Fruit fly (Drosophila melanogaster) whole organism, embryonic: ENCODE measurements around the gene Nup93-1.

Experiments used
- Awh ChIP-seq: fragments of 200-800 bp; sonication (Bioruptor generic); IDR thresholded peaks from 2 replicates; pipeline ENCODE4, ENCODE4 v1.3.6; 2022; ENCODE audit warnings: missing biosample characterization, missing genetic modification characterization
- B-H1 ChIP-seq: fragments of 200-800 bp; sonication (Bioruptor generic); IDR thresholded peaks from 3 replicates; pipeline ENCODE4 v1.3.6; 2022; ENCODE audit warnings: missing biosample characterization, missing genetic modification characterization
- BtbVII ChIP-seq: fragments of 200-800 bp; sonication (Bioruptor generic); optimal IDR thresholded peaks from 3 replicates; lab custom pipeline; 2017; ENCODE audit warnings: missing biosample characterization, mild to moderate bottlenecking, missing genetic modification characterization
- Bteb2 ChIP-seq: fragments of 200-800 bp; sonication (Bioruptor generic); optimal IDR thresholded peaks from 2 replicates; lab custom pipeline; 2016; ENCODE audit warnings: missing biosample characterization, missing genetic modification characterization
- C15 ChIP-seq: fragments of 200-800 bp; sonication (Bioruptor generic); IDR thresholded peaks from 3 replicates; pipeline ENCODE4 v1.3.6; 2022; ENCODE audit warnings: missing biosample characterization, missing genetic modification characterization
- CG10565 ChIP-seq: fragments of 200-800 bp; sonication (Bioruptor generic); optimal IDR thresholded peaks from 3 replicates; lab custom pipeline; 2016; ENCODE audit warnings: missing biosample characterization, mild to moderate bottlenecking, missing genetic modification characterization
- CG11456 ChIP-seq: fragments of 200-800 bp; sonication (Bioruptor generic); IDR thresholded peaks from 3 replicates; pipeline ENCODE4 v1.3.6; 2022; ENCODE audit warnings: missing biosample characterization, missing genetic modification characterization
- CG12104 ChIP-seq: fragments of 200-800 bp; sonication (Bioruptor generic); optimal IDR thresholded peaks from 3 replicates; lab custom pipeline; 2016; ENCODE audit warnings: missing biosample characterization, missing genetic modification characterization
- CG12769 ChIP-seq: fragments of 200-800 bp; sonication (Bioruptor generic); optimal IDR thresholded peaks from 2 replicates; lab custom pipeline; 2019; ENCODE audit warnings: missing biosample characterization, mild to moderate bottlenecking, missing genetic modification characterization, moderate library complexity
- CG15479 ChIP-seq: fragments of 200-800 bp; sonication (Bioruptor generic); optimal IDR thresholded peaks from 3 replicates; lab custom pipeline; 2019; ENCODE audit warnings: missing biosample characterization, mild to moderate bottlenecking, missing genetic modification characterization, moderate library complexity
- CG1602 ChIP-seq: fragments of 200-800 bp; sonication (Bioruptor generic); optimal IDR thresholded peaks from 3 replicates; lab custom pipeline; 2016; ENCODE audit warnings: missing biosample characterization, missing genetic modification characterization
- CG2120 ChIP-seq: fragments of 200-800 bp; sonication (Bioruptor generic); optimal IDR thresholded peaks from 3 replicates; lab custom pipeline; 2016; ENCODE audit warnings: missing biosample characterization, missing genetic modification characterization
- CG32532 ChIP-seq: fragments of 200-800 bp; sonication (Bioruptor generic); IDR thresholded peaks from 2 replicates; pipeline ENCODE4 v1.3.6; 2022; ENCODE audit warnings: missing biosample characterization, missing genetic modification characterization
- CG33213 ChIP-seq: fragments of 200-800 bp; sonication (Bioruptor generic); optimal IDR thresholded peaks from 3 replicates; lab custom pipeline; 2016; ENCODE audit warnings: missing biosample characterization, missing genetic modification characterization
- CG3838 ChIP-seq: fragments of 200-800 bp; sonication (Bioruptor generic); optimal IDR thresholded peaks from 3 replicates; lab custom pipeline; 2016; ENCODE audit warnings: missing biosample characterization, missing genetic modification characterization
- CG6272 ChIP-seq: fragments of 200-800 bp; sonication (Bioruptor generic); IDR thresholded peaks from 2 replicates; pipeline ENCODE4 v1.3.6; 2022; ENCODE audit warnings: missing biosample characterization, missing genetic modification characterization
- CG7556 ChIP-seq: fragments of 200-800 bp; sonication (Bioruptor generic); optimal IDR thresholded peaks from 2 replicates; lab custom pipeline; 2017; ENCODE audit warnings: missing biosample characterization, mild to moderate bottlenecking, missing genetic modification characterization
- CG9797 ChIP-seq: fragments of 200-800 bp; sonication (Bioruptor generic); optimal IDR thresholded peaks from 3 replicates; lab custom pipeline; 2018; ENCODE audit warnings: missing biosample characterization, mild to moderate bottlenecking, missing genetic modification characterization
- D ChIP-seq, 2 experiments: fragments of 200-800 bp in 1 of 2; fragments of >200 bp in 1 of 2; sonication (Bioruptor generic) in 1 of 2; optimal IDR thresholded peaks; 2 replicates in 1 of 2; 3 replicates in 1 of 2; lab custom pipeline; 2017; ENCODE audit warnings: mild to moderate bottlenecking in 1 of 2, missing biosample characterization in 1 of 2, missing genetic modification characterization in 1 of 2, missing genetic modification reagents in 1 of 2
- D19A ChIP-seq: fragments of 200-800 bp; optimal IDR thresholded peaks from 3 replicates; lab custom pipeline; 2019; ENCODE audit warnings: missing biosample characterization, mild to moderate bottlenecking, missing genetic modification characterization, moderate library complexity
- Hr3 ChIP-seq: fragments of 200-800 bp; sonication (Bioruptor generic); optimal IDR thresholded peaks from 3 replicates; lab custom pipeline; 2016; ENCODE audit warnings: missing biosample characterization, missing genetic modification characterization
- Lim3 ChIP-seq: fragments of 200-800 bp; sonication (Bioruptor generic); IDR thresholded peaks from 2 replicates; pipeline ENCODE4 v1.3.6; 2022; ENCODE audit warnings: missing biosample characterization, missing genetic modification characterization
- NC2α ChIP-seq: fragments of 200-800 bp; sonication (Bioruptor generic); optimal IDR thresholded peaks from 2 replicates; lab custom pipeline; 2016; ENCODE audit warnings: missing biosample characterization, missing genetic modification characterization
- Nf-YC ChIP-seq: fragments of 200-800 bp; optimal IDR thresholded peaks from 3 replicates; lab custom pipeline; 2019; ENCODE audit warnings: missing biosample characterization, mild to moderate bottlenecking, missing genetic modification characterization, moderate library complexity
- NfI ChIP-seq: fragments of 200-800 bp; sonication (Bioruptor generic); optimal IDR thresholded peaks from 3 replicates; lab custom pipeline; 2018; ENCODE audit warnings: missing biosample characterization, mild to moderate bottlenecking, missing genetic modification characterization, moderate library complexity
- Optix ChIP-seq: fragments of 200-800 bp; sonication (Bioruptor generic); IDR thresholded peaks from 3 replicates; pipeline ENCODE4 v1.3.6; 2022; ENCODE audit warnings: missing biosample characterization, missing genetic modification characterization
- Sox100B ChIP-seq: fragments of 200-800 bp; sonication (Bioruptor generic); optimal IDR thresholded peaks from 3 replicates; lab custom pipeline; 2018; ENCODE audit warnings: missing biosample characterization, mild to moderate bottlenecking, missing genetic modification characterization
- chinmo ChIP-seq: fragments of 200-800 bp; sonication (Bioruptor generic); IDR thresholded peaks from 4 replicates; pipeline ENCODE4 v1.3.6; 2022; ENCODE audit warnings: missing biosample characterization, missing genetic modification characterization; ENCODE audit not compliant: partially characterized antibody
- corto ChIP-seq: fragments of 200-800 bp; sonication (Bioruptor generic); optimal IDR thresholded peaks from 2 replicates; lab custom pipeline; 2016; ENCODE audit warnings: missing biosample characterization, mild to moderate bottlenecking, missing genetic modification characterization, moderate library complexity
- en ChIP-seq: fragments of 200-800 bp; sonication (Bioruptor generic); optimal IDR thresholded peaks from 2 replicates; lab custom pipeline; 2016; ENCODE audit warnings: missing biosample characterization, missing genetic modification characterization
- esg ChIP-seq: fragments of 200-800 bp; sonication (Bioruptor generic); conservative IDR thresholded peaks from 2 replicates; pipeline ENCODE4 v1.3.6; 2022; ENCODE audit warnings: missing biosample characterization, missing genetic modification characterization
- eyg ChIP-seq: fragments of 200-800 bp; sonication (Bioruptor generic); optimal IDR thresholded peaks from 3 replicates; lab custom pipeline; 2016; ENCODE audit warnings: missing biosample characterization, missing genetic modification characterization
- fru ChIP-seq: fragments of >200 bp; optimal IDR thresholded peaks from 2 replicates; lab custom pipeline; 2017
- gcm ChIP-seq: fragments of 200-800 bp; sonication (Bioruptor generic); optimal IDR thresholded peaks from 2 replicates; lab custom pipeline; 2019; ENCODE audit warnings: missing biosample characterization, mild to moderate bottlenecking, missing genetic modification characterization, moderate library complexity
- ind ChIP-seq: fragments of 200-800 bp; sonication (Bioruptor generic); optimal IDR thresholded peaks from 3 replicates; lab custom pipeline; 2016; ENCODE audit warnings: missing biosample characterization, missing genetic modification characterization
- lov ChIP-seq, 2 experiments: fragments of 200-800 bp in 1 of 2; fragments of >200 bp in 1 of 2; sonication (Bioruptor generic) in 1 of 2; IDR thresholded peaks in 1 of 2; optimal IDR thresholded peaks in 1 of 2; 2 replicates in 1 of 2; 3 replicates in 1 of 2; pipeline versions ENCODE4 v1.3.6 to Lab custom; 2017 to 2022; ENCODE audit warnings: missing biosample characterization in 1 of 2, missing genetic modification characterization in 1 of 2
- mld ChIP-seq: fragments of 200-800 bp; sonication (Bioruptor generic); IDR thresholded peaks from 3 replicates; pipeline ENCODE4 v1.3.6; 2022; ENCODE audit warnings: missing biosample characterization, missing genetic modification characterization; ENCODE audit not compliant: partially characterized antibody
- nerfin-1 ChIP-seq: fragments of 200-800 bp; sonication (Bioruptor generic); optimal IDR thresholded peaks from 3 replicates; lab custom pipeline; 2019; ENCODE audit warnings: missing biosample characterization, mild to moderate bottlenecking, missing genetic modification characterization, moderate library complexity
- nerfin-2 ChIP-seq: fragments of 200-800 bp; sonication (Bioruptor generic); IDR thresholded peaks from 2 replicates; pipeline ENCODE4 v1.3.6; 2022; ENCODE audit warnings: missing biosample characterization, missing genetic modification characterization; ENCODE audit not compliant: partially characterized antibody
- nom ChIP-seq: fragments of 200-800 bp; sonication (Bioruptor generic); optimal IDR thresholded peaks from 2 replicates; lab custom pipeline; 2017; ENCODE audit warnings: missing biosample characterization, missing genetic modification characterization, mild to moderate bottlenecking, moderate library complexity, missing genetic modification reagents
- onecut ChIP-seq: fragments of 200-800 bp; sonication (Bioruptor generic); IDR thresholded peaks from 2 replicates; pipeline ENCODE4 v1.3.6; 2022; ENCODE audit warnings: missing biosample characterization, missing genetic modification characterization
- pho ChIP-seq: fragments of 200-800 bp; sonication (Bioruptor generic); optimal IDR thresholded peaks from 2 replicates; lab custom pipeline; 2016; ENCODE audit warnings: missing biosample characterization, missing genetic modification characterization
- sna ChIP-seq: fragments of 200-800 bp; sonication (Bioruptor generic); IDR thresholded peaks from 2 replicates; pipeline ENCODE4 v1.3.6; 2022; ENCODE audit warnings: missing biosample characterization, missing genetic modification characterization; ENCODE audit not compliant: partially characterized antibody
- sqz ChIP-seq: fragments of 200-800 bp; sonication (Bioruptor generic); optimal IDR thresholded peaks from 3 replicates; lab custom pipeline; 2018; ENCODE audit warnings: missing biosample characterization, mild to moderate bottlenecking, missing genetic modification characterization
- toy ChIP-seq: fragments of 200-800 bp; sonication (Bioruptor generic); IDR thresholded peaks from 2 replicates; pipeline ENCODE4 v1.3.6; 2022; ENCODE audit warnings: missing biosample characterization, missing genetic modification characterization
- trh ChIP-seq: fragments of 200-800 bp; sonication (Bioruptor generic); optimal IDR thresholded peaks from 2 replicates; lab custom pipeline; 2016; ENCODE audit warnings: missing biosample characterization, missing genetic modification characterization
- usp ChIP-seq: fragments of >200 bp; optimal IDR thresholded peaks from 2 replicates; lab custom pipeline; 2017; ENCODE audit warnings: missing biosample characterization, missing genetic modification characterization
- vvl ChIP-seq: fragments of 200-800 bp; sonication (Bioruptor generic); IDR thresholded peaks from 2 replicates; pipeline ENCODE4 v1.3.6; 2022; ENCODE audit warnings: missing biosample characterization, missing genetic modification characterization
- wor ChIP-seq: fragments of 200-800 bp; sonication (Bioruptor generic); IDR thresholded peaks from 2 replicates; pipeline ENCODE4 v1.3.6; 2022; ENCODE audit warnings: missing biosample characterization, missing genetic modification characterization

The Nup93-1 gene

dm6 chrX:13781739-13782502 is 40.7 kb upstream of the Nup93-1 start, which contains the start of the genes CtsB and amrt (continued):
- peak; percentile 4 for TF ChIP-seq nerfin-1 (tag; lab: Kevin White, UChicago)
- TF ChIP-seq CG15479 (GFP tag; lab: Kevin White, UChicago) = no peak
- TF ChIP-seq mld (GFP tag; lab: Robert Waterston, UW) = 0 out of 3 replicates have a peak, but pooled peaks have one; percentile 43
- no peak for TF ChIP-seq CG10565 (GFP tag; lab: Kevin White, UChicago)
- no peak for TF ChIP-seq Optix (GFP tag; lab: Robert Waterston, UW)
- TF ChIP-seq CG7556 (GFP tag; lab: Kevin White, UChicago) = no peak
- no peak for TF ChIP-seq D (optimal IDR thresholded peaks at IDR 0.05; lab: Kevin White, UChicago)
- TF ChIP-seq D (GFP tag; optimal IDR thresholded peaks at IDR 0.05; lab: Kevin White, UChicago) = no peak
- no peak for TF ChIP-seq Lim3 (GFP tag; lab: Robert Waterston, UW)
- TF ChIP-seq Nf-YC = peak; percentile 52
- no peak for TF ChIP-seq CG3838 (GFP tag; lab: Kevin White, UChicago)
- no peak for TF ChIP-seq Awh (GFP tag; lab: Robert Waterston, UW)
- no peak for TF ChIP-seq usp
- TF ChIP-seq NC2α (GFP tag; lab: Kevin White, UChicago) = no peak
- TF ChIP-seq nerfin-2 (GFP tag; lab: Robert Waterston, UW) = peak; percentile 58; the same call in 1 of the 2 replicates
- TF ChIP-seq CG2120 (GFP tag; lab: Kevin White, UChicago) = peak; percentile 68
- peak; percentile 93 for TF ChIP-seq sqz (GFP tag; lab: Kevin White, UChicago)
- no peak for TF ChIP-seq trh (GFP tag; lab: Kevin White, UChicago)
- TF ChIP-seq chinmo (GFP tag; lab: Robert Waterston, UW) = peak; percentile 72; the same call in 2 of the 4 replicates
- TF ChIP-seq pho (GFP tag; lab: Kevin White, UChicago) = peak; percentile 58
- peak; percentile 34 for TF ChIP-seq CG1602 (GFP tag; lab: Kevin White, UChicago)
- TF ChIP-seq wor = no peak
- TF ChIP-seq C15 (GFP tag; lab: Robert Waterston, UW) = no peak
- TF ChIP-seq onecut (GFP tag; lab: Robert Waterston, UW) = no peak
- TF ChIP-seq CG9797 = peak; percentile 46
- peak; percentile 42; the same call in 1 of the 2 replicates for TF ChIP-seq CG32532 (GFP tag; lab: Robert Waterston, UW)
- TF ChIP-seq esg (GFP tag; lab: Robert Waterston, UW) = 0 out of 2 replicates have a peak, but pooled peaks have one; percentile 7
- peak; percentile 44 for TF ChIP-seq NfI (GFP tag; lab: Kevin White, UChicago)
- TF ChIP-seq corto (GFP tag; lab: Kevin White, UChicago) = no peak
- peak; percentile 59 for TF ChIP-seq CG12769 (tag; lab: Kevin White, UChicago)
- TF ChIP-seq gcm (GFP tag; lab: Kevin White, UChicago) = peak; percentile 41
- peak; percentile 86 for TF ChIP-seq nom
- no peak for TF ChIP-seq toy (GFP tag; lab: Robert Waterston, UW)
- peak; percentile 21 for TF ChIP-seq CG33213 (GFP tag; lab: Kevin White, UChicago)
- TF ChIP-seq ind (GFP tag; lab: Kevin White, UChicago) = peak; percentile 57
- TF ChIP-seq CG6272 (GFP tag; lab: Robert Waterston, UW) = no peak
- peak; percentile 54 for TF ChIP-seq eyg
- no peak for TF ChIP-seq fru
- no peak for TF ChIP-seq D19A (tag; lab: Kevin White, UChicago)
- no peak for TF ChIP-seq CG11456 (GFP tag; lab: Robert Waterston, UW)
- TF ChIP-seq Bteb2 (GFP tag; lab: Kevin White, UChicago) = peak; percentile 6
- TF ChIP-seq CG12104 (GFP tag; lab: Kevin White, UChicago) = peak; percentile 9
- TF ChIP-seq sna (GFP tag; lab: Robert Waterston, UW) = peak; percentile 76
- no peak for TF ChIP-seq BtbVII (GFP tag; lab: Kevin White, UChicago)
- TF ChIP-seq Hr3 (GFP tag; lab: Kevin White, UChicago) = peak; percentile 17
- TF ChIP-seq Sox100B (GFP tag; lab: Kevin White, UChicago) = no peak
- TF ChIP-seq lov (optimal IDR thresholded peaks at IDR 0.05; lab: Kevin White, UChicago) = no peak
- no peak for TF ChIP-seq lov (GFP tag; IDR thresholded peaks at IDR 0.05; lab: Robert Waterston, UW)
- TF ChIP-seq B-H1 (GFP tag; lab: Robert Waterston, UW) = no peak
- TF ChIP-seq en (GFP tag; lab: Kevin White, UChicago) = no peak
- 0 out of 2 replicates have a peak, but pooled peaks have one; percentile 5 for TF ChIP-seq vvl (GFP tag; lab: Robert Waterston, UW)
